Worm (Caenorhabditis elegans) whole organism, L4/young adult: Measurements from ENCODE around the gene qdpr-1.

ENCODE experiments used
- W03F9.2 ChIP-seq: fragments of 150-350 bp; optimal IDR thresholded peaks from 2 replicates; lab custom pipeline; 2014; ENCODE audit warnings: missing biosample characterization, missing genetic modification characterization
- dao-5 ChIP-seq: sonication (generic microtip); optimal IDR thresholded peaks from 2 replicates; lab custom pipeline; 2016; ENCODE audit warnings: missing genotype, missing genetic modification characterization, moderate library complexity, missing compliant biosample characterization
- him-1 ChIP-seq: sonication (generic microtip); optimal IDR thresholded peaks from 2 replicates; lab custom pipeline; 2016; ENCODE audit warnings: missing genotype, missing genetic modification reagents, missing genetic modification characterization, missing compliant biosample characterization

DNA sequence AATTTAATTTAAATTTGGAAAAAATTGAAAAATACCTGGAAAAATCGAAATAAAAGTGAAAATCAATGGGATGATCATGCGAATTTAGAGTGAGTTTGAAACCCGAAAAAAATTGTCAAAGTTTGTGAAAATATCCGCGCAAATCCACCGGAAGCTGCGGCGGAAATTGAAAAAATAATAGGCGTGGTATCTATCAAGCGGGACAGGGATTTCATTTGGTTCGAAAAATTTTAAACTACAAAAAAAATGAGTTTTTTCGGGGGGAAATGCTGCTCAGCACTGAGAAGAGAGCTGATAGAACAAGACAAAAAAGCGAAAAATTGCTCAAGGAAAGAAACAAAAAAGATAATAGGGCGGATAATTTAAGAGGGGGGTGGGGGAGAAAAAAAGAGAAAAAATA is 22.7 kb upstream of the qdpr-1 start, which contains the start of gene T03F6.9:
- TF ChIP-seq him-1 (tag; lab: Kevin White, UChicago) (no peak), W03F9.2 (tag; lab: Kevin White, UChicago) (no peak), dao-5 (tag; lab: Kevin White, UChicago) (no peak)
